Fruit fly (Drosophila melanogaster) whole organism, prepupa: ENCODE data around the gene Gnpnat.

Experiments used
- Blimp-1 ChIP-seq: fragments of 200-800 bp; sonication (Bioruptor generic); optimal IDR thresholded peaks from 3 replicates; lab custom pipeline; 2017; ENCODE audit warnings: missing biosample characterization, missing genetic modification characterization, mild to moderate bottlenecking, moderate library complexity, missing genetic modification reagents
- CG10631 ChIP-seq: fragments of 200-800 bp; sonication (Bioruptor generic); optimal IDR thresholded peaks from 2 replicates; lab custom pipeline; 2016; ENCODE audit warnings: missing biosample characterization, missing genetic modification characterization
- CG10669 ChIP-seq: fragments of 200-800 bp; sonication (Bioruptor generic); optimal IDR thresholded peaks from 3 replicates; lab custom pipeline; 2018; ENCODE audit warnings: missing biosample characterization, mild to moderate bottlenecking, missing genetic modification characterization, moderate library complexity
- CG11294 ChIP-seq: fragments of 200-800 bp; sonication (Bioruptor generic); IDR thresholded peaks from 2 replicates; pipeline ENCODE4 v1.3.6; 2022; ENCODE audit warnings: missing biosample characterization, missing genetic modification characterization
- CG11762 ChIP-seq: fragments of 200-800 bp; sonication (Bioruptor generic); optimal IDR thresholded peaks from 3 replicates; lab custom pipeline; 2016; ENCODE audit warnings: missing biosample characterization, missing genetic modification characterization; ENCODE audit not compliant: insufficient read depth
- CG15336 ChIP-seq: fragments of 200-800 bp; sonication (Bioruptor generic); IDR thresholded peaks from 2 replicates; pipeline ENCODE4 v1.3.6; 2022; ENCODE audit warnings: missing biosample characterization, missing genetic modification characterization
- CG1621 ChIP-seq: fragments of 200-800 bp; sonication (Bioruptor generic); optimal IDR thresholded peaks from 3 replicates; lab custom pipeline; 2018; ENCODE audit warnings: missing biosample characterization, mild to moderate bottlenecking, missing genetic modification characterization
- CG3032 ChIP-seq: fragments of 200-800 bp; optimal IDR thresholded peaks from 2 replicates; lab custom pipeline; 2019; ENCODE audit warnings: missing biosample characterization, mild to moderate bottlenecking, missing genetic modification characterization, moderate library complexity
- CG31627 ChIP-seq: fragments of 200-800 bp; sonication (Bioruptor generic); optimal IDR thresholded peaks from 3 replicates; lab custom pipeline; 2016; ENCODE audit warnings: missing biosample characterization, missing genetic modification characterization
- CG32006 ChIP-seq: fragments of 200-800 bp; sonication (Bioruptor generic); optimal IDR thresholded peaks from 3 replicates; lab custom pipeline; 2017; ENCODE audit warnings: missing biosample characterization, mild to moderate bottlenecking, missing genetic modification characterization
- CG3919 ChIP-seq: fragments of 200-800 bp; sonication (Bioruptor generic); optimal IDR thresholded peaks from 3 replicates; lab custom pipeline; 2016; ENCODE audit warnings: missing biosample characterization, missing genetic modification characterization
- CG6163 ChIP-seq: fragments of 200-800 bp; sonication (Bioruptor generic); IDR thresholded peaks from 3 replicates; pipeline ENCODE4 v1.3.6; 2022; ENCODE audit warnings: missing biosample characterization, missing genetic modification characterization
- CG6792 ChIP-seq: fragments of 200-800 bp; sonication (Bioruptor generic); optimal IDR thresholded peaks from 3 replicates; lab custom pipeline; 2016; ENCODE audit warnings: missing biosample characterization, missing genetic modification characterization
- CG6808 ChIP-seq: fragments of 200-800 bp; sonication (Bioruptor generic); optimal IDR thresholded peaks from 3 replicates; lab custom pipeline; 2017; ENCODE audit warnings: missing biosample characterization, missing genetic modification characterization, mild to moderate bottlenecking, moderate library complexity, missing genetic modification reagents
- CG6854 ChIP-seq: fragments of 200-800 bp; sonication (Bioruptor generic); optimal IDR thresholded peaks from 2 replicates; lab custom pipeline; 2017; ENCODE audit warnings: missing biosample characterization, mild to moderate bottlenecking, missing genetic modification characterization
- CG7368 ChIP-seq: fragments of 200-800 bp; sonication (Bioruptor generic); optimal IDR thresholded peaks from 3 replicates; lab custom pipeline; 2016; ENCODE audit warnings: missing biosample characterization, missing genetic modification characterization
- CG8319 ChIP-seq: fragments of 200-800 bp; sonication (Bioruptor generic); optimal IDR thresholded peaks from 3 replicates; lab custom pipeline; 2016; ENCODE audit warnings: missing biosample characterization, missing genetic modification characterization
- CG8632 ChIP-seq: fragments of 200-800 bp; sonication (Bioruptor generic); optimal IDR thresholded peaks from 3 replicates; lab custom pipeline; 2016; ENCODE audit warnings: missing biosample characterization, missing genetic modification characterization
- CG9139 ChIP-seq: fragments of 200-800 bp; sonication (Bioruptor generic); optimal IDR thresholded peaks from 3 replicates; lab custom pipeline; 2017; ENCODE audit warnings: missing biosample characterization, mild to moderate bottlenecking, missing genetic modification characterization
- Eip75B ChIP-seq: fragments of 200-800 bp; sonication (Bioruptor generic); optimal IDR thresholded peaks from 3 replicates; lab custom pipeline; 2016; ENCODE audit warnings: missing biosample characterization, missing genetic modification characterization
- Eip78C ChIP-seq: fragments of 200-800 bp; sonication (Bioruptor generic); peaks from one replicate; lab custom pipeline; 2016; ENCODE audit warnings: missing biosample characterization, missing genetic modification characterization
- Eip93F ChIP-seq: fragments of 200-800 bp; sonication (Bioruptor generic); optimal IDR thresholded peaks from 2 replicates; lab custom pipeline; 2016; ENCODE audit warnings: missing biosample characterization, mild to moderate bottlenecking, missing genetic modification characterization
- Ets21C ChIP-seq: fragments of 200-800 bp; sonication (Bioruptor generic); optimal IDR thresholded peaks from 3 replicates; lab custom pipeline; 2016; ENCODE audit warnings: missing biosample characterization, missing genetic modification characterization
- Ets96B ChIP-seq: fragments of 200-800 bp; optimal IDR thresholded peaks from 2 replicates; lab custom pipeline; 2019; ENCODE audit warnings: missing biosample characterization, mild to moderate bottlenecking, missing genetic modification characterization, moderate library complexity
- Gug ChIP-seq: fragments of 200-800 bp; sonication (Bioruptor generic); IDR thresholded peaks from 2 replicates; pipeline ENCODE4 v1.3.6; 2022; ENCODE audit warnings: missing biosample characterization, missing genetic modification characterization
- Hr38 ChIP-seq: sonication (Bioruptor generic); optimal IDR thresholded peaks from 2 replicates; lab custom pipeline; 2016; ENCODE audit warnings: missing biosample characterization, missing genetic modification characterization
- Hr39 ChIP-seq: fragments of 200-800 bp; sonication (Bioruptor generic); optimal IDR thresholded peaks from 2 replicates; lab custom pipeline; 2016; ENCODE audit warnings: missing biosample characterization, missing genetic modification characterization
- Hr4 ChIP-seq: fragments of 200-800 bp; sonication (Bioruptor generic); optimal IDR thresholded peaks from 3 replicates; lab custom pipeline; 2016; ENCODE audit warnings: missing biosample characterization, missing genetic modification characterization
- Lpt ChIP-seq: fragments of 200-800 bp; sonication (Bioruptor generic); optimal IDR thresholded peaks from 3 replicates; lab custom pipeline; 2016; ENCODE audit warnings: missing biosample characterization, missing genetic modification characterization
- Met ChIP-seq: fragments of 200-800 bp; sonication (Bioruptor generic); optimal IDR thresholded peaks from 3 replicates; lab custom pipeline; 2016; ENCODE audit warnings: missing biosample characterization, missing genetic modification characterization
- OdsH ChIP-seq: fragments of 200-800 bp; sonication (Bioruptor generic); optimal IDR thresholded peaks from 3 replicates; lab custom pipeline; 2016; ENCODE audit warnings: missing biosample characterization, missing genetic modification characterization
- Smox ChIP-seq: fragments of 200-800 bp; sonication (Bioruptor generic); optimal IDR thresholded peaks from 3 replicates; lab custom pipeline; 2016; ENCODE audit warnings: missing biosample characterization, missing genetic modification characterization
- Sox14 ChIP-seq: fragments of 200-800 bp; sonication (Bioruptor generic); optimal IDR thresholded peaks from 3 replicates; lab custom pipeline; 2016; ENCODE audit warnings: missing biosample characterization, missing genetic modification characterization
- Sox15 ChIP-seq: fragments of 200-800 bp; sonication (Bioruptor generic); optimal IDR thresholded peaks from 3 replicates; lab custom pipeline; 2016; ENCODE audit warnings: missing biosample characterization, missing genetic modification characterization
- achi ChIP-seq: fragments of 200-800 bp; sonication (Bioruptor generic); optimal IDR thresholded peaks from 3 replicates; lab custom pipeline; 2016; ENCODE audit warnings: missing biosample characterization, missing genetic modification characterization
- acj6 ChIP-seq: fragments of 200-800 bp; sonication (Bioruptor generic); optimal IDR thresholded peaks from 3 replicates; lab custom pipeline; 2016; ENCODE audit warnings: missing biosample characterization, missing genetic modification characterization
- cyc ChIP-seq: fragments of 200-800 bp; sonication (Bioruptor generic); optimal IDR thresholded peaks from 3 replicates; lab custom pipeline; 2016; ENCODE audit warnings: missing biosample characterization, missing genetic modification characterization
- dac ChIP-seq: fragments of 200-800 bp; sonication (Bioruptor generic); optimal IDR thresholded peaks from 2 replicates; lab custom pipeline; 2017; ENCODE audit warnings: missing biosample characterization, mild to moderate bottlenecking, missing genetic modification characterization
- eg ChIP-seq: fragments of 200-800 bp; sonication (Bioruptor generic); IDR thresholded peaks from 3 replicates; pipeline ENCODE4 v1.3.6; 2022; ENCODE audit warnings: missing biosample characterization, missing genetic modification characterization
- esn ChIP-seq: fragments of 200-800 bp; sonication (Bioruptor generic); optimal IDR thresholded peaks from 2 replicates; lab custom pipeline; 2016; ENCODE audit warnings: missing biosample characterization, mild to moderate bottlenecking, missing genetic modification characterization, moderate library complexity
- fd59A ChIP-seq: fragments of 200-800 bp; sonication (Bioruptor generic); optimal IDR thresholded peaks from 2 replicates; lab custom pipeline; 2017; ENCODE audit warnings: missing biosample characterization, mild to moderate bottlenecking, missing genetic modification characterization, missing genetic modification reagents
- fkh ChIP-seq: fragments of 200-800 bp; sonication (Bioruptor generic); optimal IDR thresholded peaks from 3 replicates; lab custom pipeline; 2017; ENCODE audit warnings: missing biosample characterization, mild to moderate bottlenecking, missing genetic modification characterization, moderate library complexity
- net ChIP-seq: fragments of 200-800 bp; sonication (Bioruptor generic); optimal IDR thresholded peaks from 3 replicates; lab custom pipeline; 2016; ENCODE audit warnings: missing biosample characterization, missing genetic modification characterization
- pdm3 ChIP-seq: fragments of 200-800 bp; sonication (Bioruptor generic); optimal IDR thresholded peaks from 3 replicates; lab custom pipeline; 2016; ENCODE audit warnings: missing biosample characterization, missing genetic modification characterization
- salr ChIP-seq, 2 experiments: fragments of 200-800 bp; sonication (Bioruptor generic); optimal IDR thresholded peaks; 3 replicates each; lab custom pipeline; 2016 to 2018; ENCODE audit warnings: missing biosample characterization in 2 of 2, missing genetic modification characterization in 2 of 2, mild to moderate bottlenecking in 1 of 2
- spab ChIP-seq: fragments of 200-800 bp; sonication (Bioruptor generic); optimal IDR thresholded peaks from 2 replicates; lab custom pipeline; 2017; ENCODE audit warnings: missing biosample characterization, mild to moderate bottlenecking, missing genetic modification characterization, missing genetic modification reagents
- ss ChIP-seq, 2 experiments: fragments of 200-800 bp; sonication (Bioruptor generic); optimal IDR thresholded peaks; 2 replicates in 1 of 2; 3 replicates in 1 of 2; lab custom pipeline; 2017 to 2018; ENCODE audit warnings: mild to moderate bottlenecking in 2 of 2, missing biosample characterization in 2 of 2, missing genetic modification characterization in 2 of 2, moderate library complexity in 1 of 2
- svp ChIP-seq: fragments of 200-800 bp; sonication (Bioruptor generic); peaks from one replicate; lab custom pipeline; 2016; ENCODE audit warnings: missing biosample characterization, missing genetic modification characterization
- topi ChIP-seq: fragments of 200-800 bp; sonication (Bioruptor generic); optimal IDR thresholded peaks from 3 replicates; lab custom pipeline; 2016; ENCODE audit warnings: missing biosample characterization, missing genetic modification characterization
- vri ChIP-seq: fragments of 200-800 bp; sonication (Bioruptor generic); optimal IDR thresholded peaks from 3 replicates; lab custom pipeline; 2016; ENCODE audit warnings: missing biosample characterization, mild to moderate bottlenecking, missing genetic modification characterization

Gene Gnpnat

dm6 chr3R:29761569-29761968 is 23.5 kb downstream of the Gnpnat start:
- TF ChIP-seq Blimp-1 (GFP tag; lab: Kevin White, UChicago) (no peak), Sox15 (GFP tag; lab: Kevin White, UChicago) (no peak), Eip78C (GFP tag; lab: Kevin White, UChicago) (peak; percentile 44), svp (peak; percentile 43), CG6163 (0 out of 3 replicates have a peak, but pooled peaks have one; percentile 20), CG10669 (GFP tag; lab: Kevin White, UChicago) (peak; percentile 1)
- TF ChIP-seq, all 60 proteins: peak for 4

- TF ChIP-seq ss (GFP tag; optimal IDR thresholded peaks at IDR 0.05; lab: Kevin White, UChicago) (peak in 1 of 2 experiments; percentile 43), Ets96B (tag; lab: Kevin White, UChicago) (peak; percentile 39), achi (GFP tag; lab: Kevin White, UChicago) (peak; percentile 50), CG1621 (tag; lab: Kevin White, UChicago) (no peak), esn (GFP tag; lab: Kevin White, UChicago) (peak; percentile 74), Gug (GFP tag; lab: Robert Waterston, UW) (no peak), CG3032 (tag; lab: Kevin White, UChicago) (peak; percentile 26), CG6792 (GFP tag; lab: Kevin White, UChicago) (peak; percentile 39), Eip93F (GFP tag; lab: Kevin White, UChicago) (no peak), CG10669 (GFP tag; lab: Kevin White, UChicago) (peak; percentile 42), CG6854 (GFP tag; lab: Kevin White, UChicago) (no peak), vri (no peak), fkh (GFP tag; lab: Kevin White, UChicago) (no peak), Hr39 (peak; percentile 53), Met (GFP tag; lab: Kevin White, UChicago) (peak; percentile 75), CG3919 (GFP tag; lab: Kevin White, UChicago) (peak; percentile 65), CG11762 (GFP tag; lab: Kevin White, UChicago) (peak; percentile 19), Smox (GFP tag; lab: Kevin White, UChicago) (peak; percentile 73), CG32006 (GFP tag; lab: Kevin White, UChicago) (peak; percentile 55), CG8319 (GFP tag; lab: Kevin White, UChicago) (peak; percentile 51), CG6808 (peak; percentile 38), CG7368 (GFP tag; lab: Kevin White, UChicago) (no peak), Eip75B (GFP tag; lab: Kevin White, UChicago) (peak; percentile 71), Hr4 (GFP tag; lab: Kevin White, UChicago) (peak; percentile 34), Sox14 (GFP tag; lab: Kevin White, UChicago) (no peak), Hr38 (GFP tag; lab: Kevin White, UChicago) (no peak), CG8632 (GFP tag; lab: Kevin White, UChicago) (peak; percentile 46), cyc (peak; percentile 62), salr (GFP tag; optimal IDR thresholded peaks at IDR 0.05; lab: Kevin White, UChicago) (peak in 1 of 2 experiments; percentile 36), Ets21C (GFP tag; lab: Kevin White, UChicago) (peak; percentile 51), CG15336 (no peak), Blimp-1 (GFP tag; lab: Kevin White, UChicago) (peak; percentile 7), CG6163 (peak; percentile 62), topi (GFP tag; lab: Kevin White, UChicago) (peak; percentile 75), Sox15 (GFP tag; lab: Kevin White, UChicago) (peak; percentile 49), CG10631 (GFP tag; lab: Kevin White, UChicago) (peak; percentile 8), CG11294 (no peak), CG31627 (GFP tag; lab: Kevin White, UChicago) (peak; percentile 56), dac (GFP tag; lab: Kevin White, UChicago) (no peak), Lpt (GFP tag; lab: Kevin White, UChicago) (peak; percentile 17), spab (GFP tag; lab: Kevin White, UChicago) (peak; percentile 29), eg (no peak), net (GFP tag; lab: Kevin White, UChicago) (peak; percentile 44), pdm3 (GFP tag; lab: Kevin White, UChicago) (peak; percentile 38), OdsH (peak; percentile 57), CG9139 (no peak), fd59A (GFP tag; lab: Kevin White, UChicago) (no peak), acj6 (GFP tag; lab: Kevin White, UChicago) (peak; percentile 52)
Measured at dm6 chr3R:29762297-29762696, 24.2 kb downstream of the Gnpnat start.
